Fruit fly (Drosophila melanogaster) whole organism, embryonic: Measurements from ENCODE around the gene UGP.

Experiments
- CG11247 ChIP-seq: fragments of 200-800 bp; sonication (Bioruptor generic); IDR thresholded peaks from 2 replicates; pipeline ENCODE4 v1.3.6; 2022; ENCODE audit warnings: missing biosample characterization, missing genetic modification characterization
- CG1792 ChIP-seq: fragments of 200-800 bp; sonication (Bioruptor generic); optimal IDR thresholded peaks from 2 replicates; lab custom pipeline; 2016; ENCODE audit warnings: missing biosample characterization, missing genetic modification characterization
- CG8478 ChIP-seq: fragments of >200 bp; optimal IDR thresholded peaks from 2 replicates; lab custom pipeline; 2018
- psq ChIP-seq: fragments of 200-800 bp; sonication (Bioruptor generic); optimal IDR thresholded peaks from 2 replicates; lab custom pipeline; 2017; ENCODE audit warnings: missing biosample characterization, missing genetic modification characterization

DNA sequence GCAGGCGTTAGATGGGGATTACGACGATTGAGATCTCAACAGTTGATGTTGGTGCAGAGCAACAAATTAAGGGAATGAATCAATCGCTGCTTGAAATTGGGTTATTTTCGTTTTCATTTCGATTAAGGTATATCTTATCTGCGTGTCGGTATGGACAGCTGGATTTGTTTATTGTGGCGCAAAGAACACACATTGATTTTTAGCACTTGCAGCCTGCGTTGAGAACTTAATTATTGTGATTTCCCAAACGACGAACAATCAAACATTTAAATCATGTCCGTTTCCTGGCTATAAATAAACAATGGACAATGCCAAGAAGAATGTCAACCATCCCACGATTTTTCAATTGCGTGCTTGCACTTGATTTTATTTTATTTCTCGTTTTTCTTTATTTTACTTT lies 39.3 kb upstream of the UGP start:
- TF ChIP-seq CG11247 (GFP tag; lab: Robert Waterston, UW) (no peak), CG1792 (GFP tag; lab: Kevin White, UChicago) (no peak), psq (GFP tag; lab: Kevin White, UChicago) (no peak), CG8478 (no peak)
